Worm (Caenorhabditis elegans) whole organism, early embryonic: ENCODE measurements around the gene nhr-182.

Experiments used
- F13C5.2 ChIP-seq: sonication (generic microtip); optimal IDR thresholded peaks from 2 replicates; lab custom pipeline; 2017; ENCODE audit warnings: mild to moderate bottlenecking, missing genetic modification characterization, inconsistent platforms, missing compliant biosample characterization
- aly-1 ChIP-seq: sonication (generic microtip); optimal IDR thresholded peaks from 2 replicates; lab custom pipeline; 2016; ENCODE audit warnings: missing genetic modification characterization, missing compliant biosample characterization
- ama-1 ChIP-seq: fragments of 150-350 bp; optimal IDR thresholded peaks from 2 replicates; lab custom pipeline; 2014
- ceh-13 ChIP-seq: fragments of 200-800 bp; sonication (Bioruptor generic); optimal IDR thresholded peaks from 2 replicates; lab custom pipeline; 2018; ENCODE audit warnings: mild to moderate bottlenecking, missing genetic modification characterization, missing compliant biosample characterization
- ceh-36 ChIP-seq: sonication (generic microtip); optimal IDR thresholded peaks from 2 replicates; lab custom pipeline; 2016; ENCODE audit warnings: missing genetic modification characterization, inconsistent platforms, missing compliant biosample characterization
- ets-7 ChIP-seq: sonication (generic microtip); optimal IDR thresholded peaks from 2 replicates; lab custom pipeline; 2016; ENCODE audit warnings: missing genotype, missing genetic modification characterization, missing compliant biosample characterization
- flt-1 ChIP-seq: fragments of 200-800 bp; sonication (Bioruptor generic); IDR thresholded peaks from 2 replicates; pipeline ENCODE4 v1.3.6; 2022; ENCODE audit warnings: missing genetic modification characterization, missing compliant biosample characterization
- hmbx-1 ChIP-seq: sonication (generic microtip); optimal IDR thresholded peaks from 2 replicates; lab custom pipeline; 2016; ENCODE audit warnings: mild to moderate bottlenecking, missing genetic modification characterization, missing compliant biosample characterization
- hmg-4 ChIP-seq: fragments of 200-800 bp; sonication (Bioruptor generic); optimal IDR thresholded peaks from 2 replicates; lab custom pipeline; 2018; ENCODE audit warnings: mild to moderate bottlenecking, missing genetic modification characterization, missing compliant biosample characterization
- pes-1 ChIP-seq: fragments of 200-800 bp; sonication (Bioruptor generic); IDR thresholded peaks from 2 replicates; pipeline ENCODE4 v1.3.6; 2022; ENCODE audit warnings: missing genetic modification reagents, missing genetic modification characterization, missing compliant biosample characterization
- scrt-1 ChIP-seq: fragments of 200-800 bp; sonication (Bioruptor generic); IDR thresholded peaks from 2 replicates; pipeline ENCODE4 v1.3.6; 2022; ENCODE audit warnings: missing genetic modification characterization, missing compliant biosample characterization
- sea-1 ChIP-seq: fragments of 200-800 bp; sonication (Bioruptor generic); conservative IDR thresholded peaks from 2 replicates; pipeline ENCODE4 v1.3.6; 2022; ENCODE audit warnings: missing genetic modification characterization, missing compliant biosample characterization
- tbx-11 ChIP-seq: fragments of 200-800 bp; sonication (Bioruptor generic); IDR thresholded peaks from 2 replicates; pipeline ENCODE4 v1.3.6; 2022; ENCODE audit warnings: missing genetic modification characterization, missing compliant biosample characterization
- tbx-37 ChIP-seq: fragments of 200-800 bp; sonication (Bioruptor generic); conservative IDR thresholded peaks from 2 replicates; pipeline ENCODE4 v1.3.6; 2022; ENCODE audit warnings: missing genetic modification reagents, missing genetic modification characterization, missing compliant biosample characterization
- tra-4 ChIP-seq: sonication (generic microtip); optimal IDR thresholded peaks from 2 replicates; lab custom pipeline; 2017; ENCODE audit warnings: missing genetic modification characterization, missing compliant biosample characterization

The nhr-182 gene

ce11 chrV:2214428-2215038, 45.2 kb downstream of the nhr-182 start, which contains the start of gene nhr-184:
TSS of gene nhr-184 (minus strand) at chrV:2214478.
- TF ChIP-seq hmg-4 (GFP tag; lab: Kevin White, UChicago) (no peak), tra-4 (tag; lab: Kevin White, UChicago) (no peak), ceh-13 (no peak), ama-1 (lab: Kevin White, UChicago) (no peak), tbx-11 (GFP tag; lab: Robert Waterston, UW) (no peak), tbx-37 (no peak), ets-7 (tag; lab: Kevin White, UChicago) (no peak), ceh-36 (tag; lab: Kevin White, UChicago) (no peak), pes-1 (GFP tag; lab: Robert Waterston, UW) (no peak), flt-1 (no peak), scrt-1 (GFP tag; lab: Robert Waterston, UW) (no peak), sea-1 (GFP tag; lab: Robert Waterston, UW) (no peak), F13C5.2 (tag; lab: Kevin White, UChicago) (no peak), aly-1 (tag; lab: Kevin White, UChicago) (no peak), hmbx-1 (tag; lab: Kevin White, UChicago) (no peak)

ce11 chrV:2211936-2212335, 47.8 kb downstream of the nhr-182 start, which contains the start of gene nhr-133:
TSS of gene nhr-133 (minus strand) at chrV:2212118.
- TF ChIP-seq pes-1 (GFP tag; lab: Robert Waterston, UW), result no peak
- no peak for TF ChIP-seq tra-4 (tag; lab: Kevin White, UChicago)
- no peak for TF ChIP-seq tbx-11 (GFP tag; lab: Robert Waterston, UW)

- TF ChIP-seq tra-4 (tag; lab: Kevin White, UChicago) (no peak), aly-1 (tag; lab: Kevin White, UChicago) (no peak), tbx-11 (GFP tag; lab: Robert Waterston, UW) (no peak), F13C5.2 (tag; lab: Kevin White, UChicago) (no peak), ama-1 (lab: Kevin White, UChicago) (no peak)
Measured at ce11 chrV:2207527-2207926, 52.2 kb downstream of the nhr-182 start.
